Worm (Caenorhabditis elegans): ENCODE measurements around the gene C08B11.9.
A peak's percentile ranks its signal among the peaks of the same experiment; 100 is the strongest.

The C08B11.9 gene

ce11 chrII:8028246-8028694 is 9.7 kb downstream of the C08B11.9 start (continued):
- TF ChIP-seq athp-1 (tag; optimal IDR thresholded peaks at IDR 0.05) (peak; percentile 82), efl-1 (GFP tag; optimal IDR thresholded peaks at IDR 0.05) (peak; percentile 30), mes-4 (tag; optimal IDR thresholded peaks at IDR 0.05) (no peak), attf-3 (GFP tag; conservative IDR thresholded peaks at IDR 0.05) (peak; percentile 72), ceh-58 (GFP tag; IDR thresholded peaks at IDR 0.05) (no peak), dpl-1 (GFP tag; optimal IDR thresholded peaks at IDR 0.05) (no peak), ekl-4 (GFP tag; IDR thresholded peaks at IDR 0.05) (peak; percentile 89), lsl-1 (GFP tag; optimal IDR thresholded peaks at IDR 0.05) (peak; percentile 22), ceh-40 (GFP tag; IDR thresholded peaks at IDR 0.05) (0 out of 2 replicates have a peak, but pooled peaks have one; percentile 30), somi-1 (GFP tag; optimal IDR thresholded peaks at IDR 0.05) (peak; percentile 86), fkh-3 (tag; optimal IDR thresholded peaks at IDR 0.05) (no peak), hlh-26 (GFP tag; conservative IDR thresholded peaks at IDR 0.05) (no peak), ama-1 (optimal IDR thresholded peaks at IDR 0.05) (no peak), ama-1 (GFP tag; optimal IDR thresholded peaks at IDR 0.05) (peak in 1 of 2 experiments; percentile 18), hmg-1.2 (GFP tag; IDR thresholded peaks at IDR 0.05) (peak; percentile 68), pha-4 (tag; optimal IDR thresholded peaks at IDR 0.05) (no peak), nfyb-1 (GFP tag; IDR thresholded peaks at IDR 0.05) (peak; percentile 95), repo-1 (tag; optimal IDR thresholded peaks at IDR 0.05) (peak; percentile 83), B0035.1 (tag; optimal IDR thresholded peaks at IDR 0.05) (peak; percentile 52), nhr-27 (tag; optimal IDR thresholded peaks at IDR 0.05) (no peak), lin-35 (GFP tag; optimal IDR thresholded peaks at IDR 0.05) (peak in 1 of 3 experiments; percentile 89), ztf-6 (GFP tag; IDR thresholded peaks at IDR 0.05) (peak; percentile 75; the same call in 1 of the 2 replicates), egl-44 (GFP tag; IDR thresholded peaks at IDR 0.05) (no peak), madf-3 (GFP tag; IDR thresholded peaks at IDR 0.05) (peak; percentile 72; the same call in 1 of the 2 replicates), F37B4.10 (GFP tag; IDR thresholded peaks at IDR 0.05) (no peak), zim-3 (tag; optimal IDR thresholded peaks at IDR 0.05) (peak; percentile 47), egrh-3 (GFP tag; IDR thresholded peaks at IDR 0.05) (peak; percentile 88), F23B12.7 (tag; optimal IDR thresholded peaks at IDR 0.05; ENCODE audit: insufficient read depth) (peak; percentile 22), F10E7.11 (tag; optimal IDR thresholded peaks at IDR 0.05) (peak; percentile 23), ztf-22 (GFP tag; optimal IDR thresholded peaks at IDR 0.05) (peak; percentile 72), Y79H2A.3 (GFP tag; conservative IDR thresholded peaks at IDR 0.05) (no peak), Y53G8AR.9 (GFP tag; conservative IDR thresholded peaks at IDR 0.05) (0 out of 2 replicates have a peak, but pooled peaks have one; percentile 52), madf-10 (tag; optimal IDR thresholded peaks at IDR 0.05) (peak; percentile 90), K12H6.12 (tag; optimal IDR thresholded peaks at IDR 0.05) (peak; percentile 98), lag-1 (GFP tag; IDR thresholded peaks at IDR 0.05) (no peak), zfh-2 (GFP tag; conservative IDR thresholded peaks at IDR 0.05) (peak; percentile 100), cebp-2 (GFP tag; IDR thresholded peaks at IDR 0.05) (0 out of 2 replicates have a peak, but pooled peaks have one; percentile 21), atf-7 (tag; optimal IDR thresholded peaks at IDR 0.05) (peak; percentile 83), nfya-2 (GFP tag; IDR thresholded peaks at IDR 0.05) (no peak), D2030.7 (GFP tag; IDR thresholded peaks at IDR 0.05) (no peak), lir-1 (GFP tag; conservative IDR thresholded peaks at IDR 0.05) (peak; percentile 95), gei-17 (GFP tag; optimal IDR thresholded peaks at IDR 0.05) (peak; percentile 76), hmg-20 (GFP tag; IDR thresholded peaks at IDR 0.05) (no peak), madf-6 (GFP tag; IDR thresholded peaks at IDR 0.05) (peak; percentile 38; the same call in 1 of the 2 replicates), let-607 (tag; optimal IDR thresholded peaks at IDR 0.05) (peak; percentile 76 to 84)
